Fruit fly (Drosophila melanogaster) whole organism, embryonic: ENCODE measurements around the gene Pop4.

Experiments used
- CG14050 ChIP-seq: fragments of 200-800 bp; sonication (Bioruptor generic); IDR thresholded peaks from 3 replicates; pipeline ENCODE4 v1.3.6; 2022; ENCODE audit warnings: missing biosample characterization, missing genetic modification characterization
- CG7357 ChIP-seq: fragments of 200-800 bp; sonication (Bioruptor generic); IDR thresholded peaks from 3 replicates; pipeline ENCODE4 v1.3.6; 2022; ENCODE audit warnings: missing biosample characterization, missing genetic modification characterization
- CG8924 ChIP-seq: fragments of 200-800 bp; optimal IDR thresholded peaks from 3 replicates; lab custom pipeline; 2019; ENCODE audit warnings: missing biosample characterization, mild to moderate bottlenecking, missing genetic modification characterization, moderate library complexity
- Hr39 ChIP-seq: fragments of >200 bp; optimal IDR thresholded peaks from 2 replicates; lab custom pipeline; 2017
- ems ChIP-seq: fragments of 200-800 bp; sonication (Bioruptor generic); optimal IDR thresholded peaks from 3 replicates; lab custom pipeline; 2016; ENCODE audit warnings: missing biosample characterization, missing genetic modification characterization
- lola ChIP-seq, 3 experiments: fragments of >200 bp in 2 of 3; fragments of 200-800 bp in 1 of 3; sonication (Bioruptor generic) in 1 of 3; optimal IDR thresholded peaks; 2 replicates each; lab custom pipeline; 2017 to 2019; ENCODE audit warnings: missing biosample characterization in 3 of 3, missing genetic modification characterization in 3 of 3, mild to moderate bottlenecking in 1 of 3, moderate library complexity in 1 of 3
- shn ChIP-seq: fragments of 200-800 bp; sonication (Bioruptor generic); optimal IDR thresholded peaks from 3 replicates; lab custom pipeline; 2016; ENCODE audit warnings: missing biosample characterization, missing genetic modification characterization
- sisA ChIP-seq: fragments of 200-800 bp; sonication (Bioruptor generic); IDR thresholded peaks from 2 replicates; pipeline ENCODE4 v1.3.6; 2022; ENCODE audit warnings: missing biosample characterization, missing genetic modification characterization
- wdn ChIP-seq: fragments of 200-800 bp; sonication (Bioruptor generic); IDR thresholded peaks from 2 replicates; pipeline ENCODE4 v1.3.6; 2022; ENCODE audit warnings: missing biosample characterization, missing genetic modification characterization

- TF ChIP-seq lola (GFP tag; optimal IDR thresholded peaks at IDR 0.05; lab: Kevin White, UChicago) (peak in 1 of 3 experiments; percentile 41), wdn (no peak), Hr39 (lab: Kevin White, UChicago) (no peak), sisA (GFP tag; lab: Robert Waterston, UW) (no peak), CG8924 (tag; lab: Kevin White, UChicago) (no peak), CG7357 (GFP tag; lab: Robert Waterston, UW) (no peak), CG14050 (no peak), shn (GFP tag; lab: Kevin White, UChicago) (no peak), ems (GFP tag; lab: Kevin White, UChicago) (no peak)
Measured at dm6 chr3L:7963549-7963948, 14.9 kb downstream of the Pop4 start.
